Worm (Caenorhabditis elegans) whole organism, early embryonic: Measurements from ENCODE around the gene ttr-25.

Experiments
- ama-1 ChIP-seq: fragments of 150-350 bp; optimal IDR thresholded peaks from 2 replicates; lab custom pipeline; 2014
- tbx-11 ChIP-seq: fragments of 200-800 bp; sonication (Bioruptor generic); IDR thresholded peaks from 2 replicates; pipeline ENCODE4 v1.3.6; 2022; ENCODE audit warnings: missing genetic modification characterization, missing compliant biosample characterization

DNA sequence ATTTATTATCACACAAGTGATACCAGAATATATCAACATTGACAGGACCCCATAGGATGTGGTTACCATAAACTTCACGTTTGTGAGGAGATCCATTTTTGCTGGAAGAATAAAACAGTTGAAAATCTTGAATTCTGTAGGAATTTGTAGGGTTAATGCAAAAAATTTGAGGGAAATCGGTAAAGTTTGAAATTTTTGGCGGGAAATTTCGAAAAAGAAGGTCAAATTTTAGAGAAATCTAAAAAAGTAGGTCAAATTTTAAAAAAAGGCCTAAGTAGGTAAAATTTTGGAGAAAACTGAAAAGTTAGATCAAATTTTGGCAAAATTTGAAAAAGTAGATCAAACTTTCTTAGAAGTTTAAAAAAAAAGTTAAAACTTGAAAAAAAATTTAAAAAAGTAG lies 8.3 kb downstream of the ttr-25 start, which contains the start of gene srg-34:
- TF ChIP-seq ama-1 (lab: Kevin White, UChicago) = no peak
- no peak for TF ChIP-seq tbx-11 (GFP tag; lab: Robert Waterston, UW)
